Worm (Caenorhabditis elegans): ENCODE data around the gene M05D6.8.

ce11 chrII:8520625-8521024 lies 49.6 kb upstream of the M05D6.8 start, which contains the start of gene cht-2:
- TF ChIP-seq mep-1 (tag; optimal IDR thresholded peaks at IDR 0.05) = no peak
- no peak for TF ChIP-seq lin-13 (tag; optimal IDR thresholded peaks at IDR 0.05)
- TF ChIP-seq pha-4 (tag; optimal IDR thresholded peaks at IDR 0.05) = no peak
- no peak for TF ChIP-seq ces-1 (GFP tag; optimal IDR thresholded peaks at IDR 0.05)

Data from whole organism, mixed stage, embryonic.